Worm (Caenorhabditis elegans) whole organism, L3 larva: ENCODE results near the gene fbxb-103.

ENCODE experiments used
- R02D3.7 ChIP-seq: fragments of 150-350 bp; optimal IDR thresholded peaks from 2 replicates; lab custom pipeline; 2014; ENCODE audit warnings: missing biosample characterization, missing genetic modification characterization
- ZK546.5 ChIP-seq: sonication (generic microtip); optimal IDR thresholded peaks from 2 replicates; lab custom pipeline; 2017; ENCODE audit warnings: missing biosample characterization, missing genetic modification characterization
- aly-2 ChIP-seq: fragments of 150-350 bp; optimal IDR thresholded peaks from 2 replicates; lab custom pipeline; 2014; ENCODE audit warnings: missing biosample characterization, missing genetic modification characterization
- ama-1 ChIP-seq: fragments of 150-350 bp; optimal IDR thresholded peaks from 2 replicates; lab custom pipeline; 2018
- ceh-28 ChIP-seq: fragments of 150-350 bp; optimal IDR thresholded peaks from 2 replicates; lab custom pipeline; 2014; ENCODE audit warnings: missing biosample characterization, missing genetic modification reagents, missing genetic modification characterization
- ceh-82 ChIP-seq: fragments of 150-350 bp; optimal IDR thresholded peaks from 2 replicates; lab custom pipeline; 2014; ENCODE audit warnings: missing biosample characterization, missing genetic modification characterization
- ceh-9 ChIP-seq: sonication (generic microtip); optimal IDR thresholded peaks from 2 replicates; lab custom pipeline; 2018; ENCODE audit warnings: missing biosample characterization, missing genetic modification characterization
- daf-12 ChIP-seq: fragments of 150-350 bp; optimal IDR thresholded peaks from 2 replicates; lab custom pipeline; 2014; ENCODE audit warnings: missing biosample characterization, missing genetic modification reagents, missing genetic modification characterization
- egl-27 ChIP-seq: sonication (generic microtip); optimal IDR thresholded peaks from 4 replicates; lab custom pipeline; 2017; ENCODE audit warnings: missing biosample characterization, missing genetic modification reagents, missing genetic modification characterization
- egl-5 ChIP-seq: fragments of 150-350 bp; optimal IDR thresholded peaks from 2 replicates; lab custom pipeline; 2017; ENCODE audit warnings: missing biosample characterization, missing genetic modification reagents, missing genetic modification characterization, inconsistent platforms
- elt-1 ChIP-seq: fragments of 150-350 bp; optimal IDR thresholded peaks from 2 replicates; lab custom pipeline; 2014; ENCODE audit warnings: missing biosample characterization, missing genetic modification characterization
- elt-2 ChIP-seq: sonication (generic microtip); optimal IDR thresholded peaks from 2 replicates; lab custom pipeline; 2016; ENCODE audit warnings: missing genetic modification reagents, mild to moderate bottlenecking, missing genetic modification characterization, missing compliant biosample characterization
- elt-3 ChIP-seq, 3 experiments: fragments of 150-350 bp in 1 of 3; sonication (generic microtip) in 2 of 3; optimal IDR thresholded peaks; 2 replicates in 2 of 3; 4 replicates in 1 of 3; lab custom pipeline; 2014 to 2017; ENCODE audit warnings: missing biosample characterization in 3 of 3, missing genetic modification characterization in 3 of 3
- eor-1 ChIP-seq, 2 experiments: fragments of 150-350 bp; optimal IDR thresholded peaks; 2 replicates each; lab custom pipeline; 2014 to 2018; ENCODE audit warnings: missing biosample characterization in 2 of 2, missing genetic modification characterization in 2 of 2
- fkh-2 ChIP-seq: fragments of 150-350 bp; optimal IDR thresholded peaks from 2 replicates; lab custom pipeline; 2014; ENCODE audit warnings: missing biosample characterization, missing genetic modification reagents, missing genetic modification characterization
- fos-1 ChIP-seq: fragments of 150-350 bp; optimal IDR thresholded peaks from 2 replicates; lab custom pipeline; 2014; ENCODE audit warnings: missing biosample characterization, missing genetic modification characterization
- jun-1 ChIP-seq: fragments of 150-350 bp; optimal IDR thresholded peaks from 2 replicates; lab custom pipeline; 2014; ENCODE audit warnings: missing biosample characterization, missing genetic modification reagents, missing genetic modification characterization
- lin-39 ChIP-seq: fragments of 150-350 bp; optimal IDR thresholded peaks from 2 replicates; lab custom pipeline; 2018; ENCODE audit warnings: missing biosample characterization, missing genetic modification reagents, missing genetic modification characterization
- mdl-1 ChIP-seq: fragments of 150-350 bp; optimal IDR thresholded peaks from 2 replicates; lab custom pipeline; 2014; ENCODE audit warnings: missing biosample characterization, missing genetic modification characterization
- nfya-1 ChIP-seq: sonication (generic microtip); optimal IDR thresholded peaks from 2 replicates; lab custom pipeline; 2017; ENCODE audit warnings: missing genetic modification characterization, mild to moderate bottlenecking, missing compliant biosample characterization, antibody characterized with exemption, moderate library complexity; ENCODE audit not compliant: insufficient read depth
- nhr-12 ChIP-seq: fragments of 150-350 bp; optimal IDR thresholded peaks from 2 replicates; lab custom pipeline; 2014; ENCODE audit warnings: missing biosample characterization, missing genetic modification characterization
- nhr-23 ChIP-seq: fragments of 150-350 bp; optimal IDR thresholded peaks from 2 replicates; lab custom pipeline; 2014; ENCODE audit warnings: missing biosample characterization, missing genetic modification reagents, missing genetic modification characterization
- nhr-237 ChIP-seq: fragments of 150-350 bp; optimal IDR thresholded peaks from 2 replicates; lab custom pipeline; 2014; ENCODE audit warnings: missing biosample characterization, missing genetic modification characterization
- nhr-25 ChIP-seq: sonication (generic microtip); optimal IDR thresholded peaks from 2 replicates; lab custom pipeline; 2017; ENCODE audit warnings: missing biosample characterization, missing genetic modification characterization
- nhr-43 ChIP-seq: sonication (generic microtip); optimal IDR thresholded peaks from 2 replicates; lab custom pipeline; 2016; ENCODE audit warnings: mild to moderate bottlenecking, missing genetic modification characterization, missing compliant biosample characterization; ENCODE audit not compliant: poor library complexity, severe bottlenecking
- nhr-77 ChIP-seq: fragments of 150-350 bp; optimal IDR thresholded peaks from 2 replicates; lab custom pipeline; 2014; ENCODE audit warnings: missing biosample characterization, missing genetic modification characterization
- pha-4 ChIP-seq: fragments of 150-350 bp; optimal IDR thresholded peaks from 2 replicates; lab custom pipeline; 2014; ENCODE audit warnings: missing biosample characterization, missing genetic modification reagents, missing genetic modification characterization
- pqm-1 ChIP-seq: fragments of 150-350 bp; optimal IDR thresholded peaks from 2 replicates; lab custom pipeline; 2017; ENCODE audit warnings: missing biosample characterization, missing genetic modification characterization, inconsistent platforms
- sea-2 ChIP-seq: fragments of 150-350 bp; sonication (generic microtip); optimal IDR thresholded peaks from 4 replicates; lab custom pipeline; 2014; ENCODE audit warnings: missing biosample characterization, missing genetic modification reagents, missing genetic modification characterization
- skn-1 ChIP-seq: fragments of 150-350 bp; optimal IDR thresholded peaks from 2 replicates; lab custom pipeline; 2014; ENCODE audit warnings: missing biosample characterization, missing genetic modification characterization
- unc-39 ChIP-seq: sonication (generic microtip); optimal IDR thresholded peaks from 4 replicates; lab custom pipeline; 2017; ENCODE audit warnings: missing biosample characterization, missing genetic modification characterization
- unc-62 ChIP-seq: fragments of 150-350 bp; sonication (generic microtip); optimal IDR thresholded peaks from 4 replicates; lab custom pipeline; 2014; ENCODE audit warnings: missing biosample characterization, missing genetic modification reagents, missing genetic modification characterization
- zag-1 ChIP-seq: fragments of 150-350 bp; optimal IDR thresholded peaks from 2 replicates; lab custom pipeline; 2014; ENCODE audit warnings: missing biosample characterization, missing genetic modification characterization

The fbxb-103 gene

DNA sequence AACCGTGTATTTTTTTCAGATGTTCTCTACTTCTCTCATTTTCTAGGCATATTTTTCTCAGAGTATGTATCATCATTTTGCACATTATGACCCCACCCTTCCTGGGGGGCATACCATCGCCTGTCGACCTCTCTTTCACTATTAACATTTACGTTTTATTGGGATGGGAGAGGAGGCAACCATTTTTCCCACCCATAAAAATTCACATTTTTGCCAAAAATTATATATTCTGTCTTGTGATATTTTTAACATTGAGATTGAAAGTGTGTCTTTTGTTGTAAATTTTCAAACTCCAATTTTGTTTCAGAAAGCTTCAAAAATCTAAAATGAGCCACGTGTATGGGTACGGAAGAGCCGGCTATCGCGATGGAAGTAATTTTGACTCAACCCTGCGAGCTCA lies 12.2 kb upstream of the fbxb-103 start, which contains the start of gene F53C3.7:
Gene F53C3.7 (plus strand): TSS at position 301 of the 400 bp plus-strand sequence.
- TF ChIP-seq zag-1 (tag; lab: Kevin White, UChicago) (no peak), daf-12 (tag; lab: Kevin White, UChicago) (no peak), nhr-237 (tag; lab: Kevin White, UChicago) (no peak), R02D3.7 (tag; lab: Kevin White, UChicago) (no peak), ceh-82 (no peak), eor-1 (tag; optimal IDR thresholded peaks at IDR 0.05; lab: Kevin White, UChicago) (no peak), elt-3 (tag; optimal IDR thresholded peaks at IDR 0.05; lab: Kevin White, UChicago) (no peak), pha-4 (tag; lab: Kevin White, UChicago) (no peak), egl-5 (tag; lab: Kevin White, UChicago) (no peak), elt-1 (no peak), nhr-12 (tag; lab: Kevin White, UChicago) (no peak), unc-62 (no peak), ama-1 (no peak)

DNA sequence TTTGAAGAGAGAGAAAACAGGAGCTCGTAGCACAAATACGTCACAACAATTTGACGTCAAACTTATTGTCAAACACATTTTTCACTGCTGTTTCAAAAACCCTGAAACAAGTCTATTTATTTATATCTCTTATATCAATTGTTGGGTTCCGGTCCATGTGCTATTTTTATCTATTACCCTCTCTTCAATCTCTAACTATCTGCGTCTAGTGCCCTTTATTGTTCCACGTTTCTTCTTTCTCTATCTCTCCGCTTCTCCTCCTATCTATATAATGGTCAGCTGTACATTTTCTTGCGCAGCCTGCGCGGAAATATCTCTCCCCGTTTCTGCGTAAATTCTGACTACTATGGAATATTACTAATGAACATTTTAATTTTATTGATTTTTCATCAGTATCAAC lies 10.0 kb upstream of the fbxb-103 start:
- no peak for TF ChIP-seq aly-2 (tag; lab: Kevin White, UChicago)
- TF ChIP-seq pqm-1, result no peak
- no peak for TF ChIP-seq elt-3 (tag; optimal IDR thresholded peaks at IDR 0.05; lab: Kevin White, UChicago)
- no peak for TF ChIP-seq elt-2 (tag; lab: Kevin White, UChicago)
- TF ChIP-seq ceh-28 (tag; lab: Kevin White, UChicago), result peak; percentile 38
- peak; percentile 23 for TF ChIP-seq nhr-23 (tag; lab: Kevin White, UChicago)
- TF ChIP-seq nhr-77 (tag; lab: Kevin White, UChicago), result no peak
- no peak for TF ChIP-seq ceh-9 (tag; lab: Kevin White, UChicago)
- peak; percentile 61 for TF ChIP-seq nfya-1
- TF ChIP-seq fos-1 (tag; lab: Kevin White, UChicago), result no peak
- peak; percentile 13 for TF ChIP-seq egl-5 (tag; lab: Kevin White, UChicago)
- peak; percentile 52 for TF ChIP-seq pha-4 (tag; lab: Kevin White, UChicago)
- TF ChIP-seq ama-1, result no peak
- TF ChIP-seq nhr-43 (tag; lab: Kevin White, UChicago), result peak; percentile 1
- TF ChIP-seq ZK546.5 (tag; lab: Kevin White, UChicago), result no peak
- TF ChIP-seq, all 47 proteins: peak for 6

DNA sequence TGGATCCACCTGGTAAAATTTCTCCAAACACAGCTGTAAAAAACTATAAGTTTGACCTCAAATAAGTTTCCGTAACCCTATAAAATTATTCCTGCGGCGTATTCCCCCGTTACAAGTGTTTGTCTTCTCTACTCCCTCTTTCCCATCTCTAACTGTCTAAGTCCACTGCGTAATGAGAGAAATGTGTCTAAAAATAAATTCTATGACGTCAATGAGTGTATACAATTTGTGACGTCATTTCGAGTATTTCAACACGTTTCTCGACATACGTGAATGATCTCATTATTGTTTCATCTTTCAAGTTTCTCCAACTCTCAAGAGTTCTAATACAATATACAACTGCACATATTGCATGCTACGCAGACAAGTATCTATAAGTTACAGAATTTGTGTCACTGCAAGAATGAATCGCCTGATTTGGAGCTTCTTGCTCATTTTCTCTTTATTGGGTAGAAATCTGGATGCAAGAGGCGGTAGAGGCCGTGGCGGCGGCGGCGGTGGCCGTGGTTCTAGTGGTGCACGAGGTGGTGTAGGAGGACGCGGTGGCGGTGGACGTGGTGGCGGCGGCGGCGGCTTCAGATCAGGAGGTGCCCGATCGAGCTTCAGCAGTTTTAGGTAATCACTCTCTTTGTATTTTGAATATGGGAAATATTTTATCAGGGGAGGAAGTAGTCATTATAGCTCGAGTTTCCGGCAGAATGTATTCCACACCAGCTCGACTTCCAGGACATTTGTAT lies 9.0 kb upstream of the fbxb-103 start, which contains the start of gene F53C3.6:
Gene F53C3.6 (plus strand): TSS at position 385 of the 737 bp plus-strand sequence.
- TF ChIP-seq pqm-1, result peak; percentile 16
- TF ChIP-seq nfya-1, result peak; percentile 65
- TF ChIP-seq elt-2 (tag; lab: Kevin White, UChicago), result peak; percentile 44
- TF ChIP-seq egl-27 (tag; lab: Kevin White, UChicago), result peak; percentile 40
- TF ChIP-seq fkh-2 (tag; lab: Kevin White, UChicago), result no peak
- TF ChIP-seq lin-39 (tag; lab: Kevin White, UChicago), result peak; percentile 4
- peak; percentile 42 for TF ChIP-seq nhr-25 (tag; lab: Kevin White, UChicago)
- TF ChIP-seq mdl-1 (tag; lab: Kevin White, UChicago), result peak; percentile 16
- peak; percentile 52 for TF ChIP-seq egl-5 (tag; lab: Kevin White, UChicago)
- TF ChIP-seq zag-1 (tag; lab: Kevin White, UChicago), result no peak
- TF ChIP-seq skn-1, result no peak
- no peak for TF ChIP-seq unc-39
- TF ChIP-seq jun-1 (tag; lab: Kevin White, UChicago), result peak; percentile 33
- peak; percentile 37 for TF ChIP-seq ceh-28 (tag; lab: Kevin White, UChicago)

DNA sequence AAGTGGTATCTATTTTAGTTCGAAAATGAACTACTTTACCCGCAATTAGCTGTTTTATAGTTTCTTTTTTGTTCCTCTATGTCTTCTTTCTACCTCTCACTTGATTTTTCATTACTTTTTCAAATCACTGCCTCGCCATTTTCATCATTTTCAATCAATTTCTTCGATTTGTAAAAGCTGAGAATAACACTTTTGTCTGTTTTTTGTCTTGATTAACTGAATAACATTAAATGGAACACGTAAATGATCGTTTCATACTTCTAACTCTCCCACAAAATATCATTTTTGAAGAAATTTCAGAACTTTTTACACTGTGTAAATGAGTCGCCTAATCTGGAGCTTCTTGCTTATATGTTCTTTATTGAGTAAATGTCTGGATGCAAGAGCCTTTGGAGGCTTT lies 5.8 kb upstream of the fbxb-103 start, which contains the start of gene F53C3.4:
Gene F53C3.4 (plus strand): TSS at position 301 of the 400 bp plus-strand sequence.
- no peak for TF ChIP-seq ceh-9 (tag; lab: Kevin White, UChicago)
- TF ChIP-seq, all 47 proteins: peak for 0

DNA sequence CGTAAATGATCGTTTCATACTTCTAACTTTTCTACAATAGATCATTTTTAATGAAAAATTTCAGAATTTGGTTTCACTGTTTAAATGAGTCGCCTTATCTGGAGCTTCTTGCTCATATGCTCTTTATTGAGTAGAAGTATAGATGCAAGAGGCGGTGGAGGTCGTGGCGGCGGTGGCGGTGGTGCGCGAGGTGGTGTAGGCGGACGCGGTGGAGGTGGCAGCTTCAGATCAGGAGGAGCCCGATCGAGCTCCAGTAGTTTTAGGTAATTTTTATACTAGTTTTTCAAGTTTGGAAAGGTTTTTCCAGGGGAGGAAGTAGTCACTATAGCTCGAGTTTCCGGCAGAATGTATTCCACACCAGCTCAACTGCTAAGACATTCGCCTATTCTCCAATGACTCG lies 4.1 kb upstream of the fbxb-103 start, which contains the start of gene F53C3.3:
Gene F53C3.3 (plus strand): TSS at position 59 of the 400 bp plus-strand sequence.
- TF ChIP-seq nfya-1 (no peak), sea-2 (GFP tag; lab: Kevin White, UChicago) (no peak)
